Worm (Caenorhabditis elegans) whole organism, L4 larva: ENCODE results near the gene gly-5.

Source experiments
- F26F4.8 ChIP-seq: fragments of 200-800 bp; sonication (Bioruptor generic); conservative IDR thresholded peaks from 2 replicates; pipeline ENCODE4 v1.3.6; 2022; ENCODE audit warnings: missing genetic modification characterization, missing compliant biosample characterization
- F37D6.2 ChIP-seq: sonication (generic microtip); optimal IDR thresholded peaks from 2 replicates; lab custom pipeline; 2016; ENCODE audit warnings: mild to moderate bottlenecking, missing genetic modification characterization, missing compliant biosample characterization
- T26A8.4 ChIP-seq: fragments of 200-800 bp; sonication (Bioruptor generic); IDR thresholded peaks from 2 replicates; pipeline ENCODE4 v1.3.6; 2022; ENCODE audit warnings: missing genetic modification characterization, missing compliant biosample characterization
- ZK337.2 ChIP-seq: fragments of 200-800 bp; sonication (Bioruptor generic); IDR thresholded peaks from 2 replicates; pipeline ENCODE4 v1.3.6; 2022; ENCODE audit warnings: missing genetic modification reagents, missing genetic modification characterization, missing compliant biosample characterization
- aha-1 ChIP-seq: fragments of 150-350 bp; peaks from one replicate; lab custom pipeline; 2014; ENCODE audit warnings: missing biosample characterization, missing genetic modification characterization
- arid-1 ChIP-seq: fragments of 200-800 bp; sonication (Bioruptor generic); conservative IDR thresholded peaks from 2 replicates; pipeline ENCODE4 v1.3.6; 2022; ENCODE audit warnings: missing genetic modification reagents, missing genetic modification characterization, missing compliant biosample characterization
- attf-4 ChIP-seq: sonication (generic microtip); optimal IDR thresholded peaks from 3 replicates; lab custom pipeline; 2017; ENCODE audit warnings: missing biosample characterization, missing genetic modification characterization
- ceh-44 ChIP-seq: fragments of 200-800 bp; sonication (Bioruptor generic); IDR thresholded peaks from 2 replicates; pipeline ENCODE4 v1.3.6; 2022; ENCODE audit warnings: missing genetic modification reagents, missing genetic modification characterization, missing compliant biosample characterization
- cey-2 ChIP-seq: sonication (generic microtip); optimal IDR thresholded peaks from 3 replicates; lab custom pipeline; 2017; ENCODE audit warnings: missing genetic modification characterization, mild to moderate bottlenecking, missing compliant biosample characterization, antibody characterized with exemption, borderline replicate concordance; ENCODE audit not compliant: insufficient read depth
- ctbp-1 ChIP-seq: fragments of 200-800 bp; sonication (Bioruptor generic); IDR thresholded peaks from 2 replicates; pipeline ENCODE4 v1.3.6; 2022; ENCODE audit warnings: missing genetic modification reagents, missing genetic modification characterization, missing compliant biosample characterization
- dmd-6 ChIP-seq: fragments of 200-800 bp; sonication (Bioruptor generic); IDR thresholded peaks from 2 replicates; pipeline ENCODE4 v1.3.6; 2022; ENCODE audit warnings: missing genetic modification reagents, missing genetic modification characterization, missing compliant biosample characterization
- dmd-9 ChIP-seq: fragments of 200-800 bp; sonication (Bioruptor generic); IDR thresholded peaks from 2 replicates; pipeline ENCODE4 v1.3.6; 2022; ENCODE audit warnings: missing genetic modification reagents, missing genetic modification characterization, missing compliant biosample characterization
- duxl-1 ChIP-seq: sonication (generic microtip); optimal IDR thresholded peaks from 2 replicates; lab custom pipeline; 2016; ENCODE audit warnings: mild to moderate bottlenecking, missing genetic modification characterization, moderate library complexity, missing compliant biosample characterization; ENCODE audit not compliant: poor library complexity
- dve-1 ChIP-seq: sonication (generic microtip); optimal IDR thresholded peaks from 2 replicates; lab custom pipeline; 2017; ENCODE audit warnings: antibody characterized with exemption, mild to moderate bottlenecking, missing genetic modification characterization, missing compliant biosample characterization; ENCODE audit not compliant: insufficient read depth
- fkh-10 ChIP-seq: fragments of 150-350 bp; optimal IDR thresholded peaks from 2 replicates; lab custom pipeline; 2014; ENCODE audit warnings: missing biosample characterization, missing genetic modification reagents, missing genetic modification characterization
- hif-1 ChIP-seq, 2 experiments: sonication (generic microtip); optimal IDR thresholded peaks; 2 replicates each; lab custom pipeline; 2016 to 2017; ENCODE audit warnings: missing compliant biosample characterization in 2 of 2, missing genetic modification characterization in 2 of 2, missing genetic modification reagents in 2 of 2, missing genotype in 2 of 2, mild to moderate bottlenecking in 1 of 2
- hlh-30 ChIP-seq: sonication (generic microtip); optimal IDR thresholded peaks from 2 replicates; lab custom pipeline; 2017; ENCODE audit warnings: antibody characterized with exemption, mild to moderate bottlenecking, missing genetic modification characterization, missing compliant biosample characterization; ENCODE audit not compliant: insufficient read depth
- hmg-1.1 ChIP-seq: fragments of 200-800 bp; sonication (Bioruptor generic); IDR thresholded peaks from 2 replicates; pipeline ENCODE4 v1.3.6; 2022; ENCODE audit warnings: missing genetic modification reagents, missing genetic modification characterization, missing compliant biosample characterization
- lin-29 ChIP-seq: fragments of 200-800 bp; sonication (Bioruptor generic); IDR thresholded peaks from 2 replicates; pipeline ENCODE4 v1.3.6; 2022; ENCODE audit warnings: missing genetic modification reagents, missing genetic modification characterization, missing compliant biosample characterization
- lin-38 ChIP-seq: fragments of 200-800 bp; sonication (Bioruptor generic); IDR thresholded peaks from 2 replicates; pipeline ENCODE4 v1.3.6; 2022; ENCODE audit warnings: missing genetic modification reagents, missing genetic modification characterization, missing compliant biosample characterization
- lin-39 ChIP-seq: fragments of 150-350 bp; optimal IDR thresholded peaks from 2 replicates; lab custom pipeline; 2014; ENCODE audit warnings: missing biosample characterization, missing genetic modification reagents, missing genetic modification characterization
- mdl-1 ChIP-seq, 2 experiments: fragments of 150-350 bp in 1 of 2; sonication (generic microtip) in 1 of 2; optimal IDR thresholded peaks; 2 replicates each; lab custom pipeline; 2014 to 2017; ENCODE audit warnings: missing biosample characterization in 2 of 2, missing genetic modification characterization in 2 of 2
- mdt-29 ChIP-seq: fragments of 200-800 bp; sonication (Bioruptor generic); IDR thresholded peaks from 2 replicates; pipeline ENCODE4 v1.3.6; 2022; ENCODE audit warnings: missing genetic modification reagents, missing genetic modification characterization, missing compliant biosample characterization
- mep-1 ChIP-seq: fragments of 150-350 bp; sonication (generic microtip); optimal IDR thresholded peaks from 3 replicates; lab custom pipeline; 2014; ENCODE audit warnings: missing biosample characterization, missing genetic modification characterization
- mxl-3 ChIP-seq: fragments of 200-800 bp; sonication (Bioruptor generic); optimal IDR thresholded peaks from 2 replicates; lab custom pipeline; 2018; ENCODE audit warnings: mild to moderate bottlenecking, missing genetic modification characterization, missing compliant biosample characterization
- nhr-111 ChIP-seq: fragments of 200-800 bp; sonication (Bioruptor generic); optimal IDR thresholded peaks from 2 replicates; lab custom pipeline; 2018; ENCODE audit warnings: mild to moderate bottlenecking, missing genetic modification characterization, missing compliant biosample characterization
- nhr-42 ChIP-seq: fragments of 200-800 bp; sonication (Bioruptor generic); IDR thresholded peaks from 2 replicates; pipeline ENCODE4 v1.3.6; 2022; ENCODE audit warnings: missing genetic modification characterization, missing compliant biosample characterization
- nhr-76 ChIP-seq: fragments of 150-350 bp; optimal IDR thresholded peaks from 2 replicates; lab custom pipeline; 2014; ENCODE audit warnings: missing biosample characterization, missing genetic modification characterization
- snpc-4 ChIP-seq: fragments of 150-350 bp; optimal IDR thresholded peaks from 2 replicates; lab custom pipeline; 2014; ENCODE audit warnings: missing biosample characterization, missing genetic modification characterization
- tra-1 ChIP-seq: fragments of 200-800 bp; sonication (Bioruptor generic); IDR thresholded peaks from 2 replicates; pipeline ENCODE4 v1.3.6; 2022; ENCODE audit warnings: missing genetic modification reagents, missing genetic modification characterization, missing compliant biosample characterization
- unc-130 ChIP-seq: sonication (generic microtip); optimal IDR thresholded peaks from 2 replicates; lab custom pipeline; 2016; ENCODE audit warnings: missing genetic modification reagents, missing genetic modification characterization, missing compliant biosample characterization
- zag-1 ChIP-seq: fragments of 150-350 bp; optimal IDR thresholded peaks from 2 replicates; lab custom pipeline; 2014; ENCODE audit warnings: missing biosample characterization, missing genetic modification characterization
- zfp-3 ChIP-seq: fragments of 200-800 bp; sonication (Bioruptor generic); conservative IDR thresholded peaks from 2 replicates; pipeline ENCODE4 v1.3.6; 2022; ENCODE audit warnings: missing genetic modification reagents, missing genetic modification characterization, missing compliant biosample characterization
- zip-2 ChIP-seq: fragments of 150-350 bp; optimal IDR thresholded peaks from 2 replicates; lab custom pipeline; 2014; ENCODE audit warnings: missing biosample characterization, missing genetic modification characterization
- ztf-11 ChIP-seq: fragments of 150-350 bp; optimal IDR thresholded peaks from 2 replicates; lab custom pipeline; 2014; ENCODE audit warnings: missing biosample characterization, missing genetic modification characterization
- ztf-7 ChIP-seq: fragments of 150-350 bp; optimal IDR thresholded peaks from 2 replicates; lab custom pipeline; 2014; ENCODE audit warnings: missing biosample characterization, missing genetic modification characterization

Gene gly-5

ce11 chrIII:13187773-13188172 lies 583 bp downstream of the gly-5 start (continued):
- peak; percentile 45 for TF ChIP-seq duxl-1 (tag; lab: Kevin White, UChicago)
- TF ChIP-seq lin-38 (GFP tag; lab: Robert Waterston, UW), result peak; percentile 48
- TF ChIP-seq dve-1, result peak; percentile 13
- peak; percentile 88 for TF ChIP-seq ZK337.2 (GFP tag; lab: Robert Waterston, UW)
- TF ChIP-seq hif-1 (tag; optimal IDR thresholded peaks at IDR 0.05; lab: Kevin White, UChicago), result peak in 1 of 2 experiments; percentile 79
- 0 out of 2 replicates have a peak, but pooled peaks have one; percentile 41 for TF ChIP-seq mdt-29 (GFP tag; lab: Robert Waterston, UW)
- TF ChIP-seq mep-1 (tag; lab: Kevin White, UChicago), result peak; percentile 38
- TF ChIP-seq hmg-1.1 (GFP tag; lab: Robert Waterston, UW), result 0 out of 2 replicates have a peak, but pooled peaks have one; percentile 16
- peak; percentile 43; the same call in 1 of the 2 replicates for TF ChIP-seq dmd-6 (GFP tag; lab: Robert Waterston, UW)
- no peak for TF ChIP-seq mdl-1 (tag; optimal IDR thresholded peaks at IDR 0.05; lab: Kevin White, UChicago)
- 0 out of 2 replicates have a peak, but pooled peaks have one; percentile 38 for TF ChIP-seq zfp-3 (GFP tag; lab: Robert Waterston, UW)
- peak; percentile 4 for TF ChIP-seq F37D6.2 (tag; lab: Kevin White, UChicago)
- TF ChIP-seq ztf-11, result no peak
- TF ChIP-seq T26A8.4 (GFP tag; lab: Robert Waterston, UW), result no peak
- TF ChIP-seq ceh-44 (GFP tag; lab: Robert Waterston, UW), result 0 out of 2 replicates have a peak, but pooled peaks have one; percentile 29

ce11 chrIII:13201079-13201478 lies 13.9 kb downstream of the gly-5 start:
- TF ChIP-seq ceh-44 (GFP tag; lab: Robert Waterston, UW) (no peak), arid-1 (no peak), ctbp-1 (no peak), snpc-4 (no peak), nhr-42 (no peak), tra-1 (GFP tag; lab: Robert Waterston, UW) (no peak), ztf-7 (tag; lab: Kevin White, UChicago) (no peak), ZK337.2 (GFP tag; lab: Robert Waterston, UW) (no peak), zip-2 (tag; lab: Kevin White, UChicago) (no peak), lin-39 (no peak), zag-1 (tag; lab: Kevin White, UChicago) (no peak), unc-130 (GFP tag; lab: Kevin White, UChicago) (no peak), fkh-10 (GFP tag; lab: Kevin White, UChicago) (no peak), cey-2 (tag; lab: Kevin White, UChicago) (no peak)

- TF ChIP-seq lin-29 (GFP tag; lab: Robert Waterston, UW) (no peak), aha-1 (tag; lab: Kevin White, UChicago) (peak; percentile 65)
Measured at ce11 chrIII:13201901-13202300, 14.7 kb downstream of the gly-5 start.

- TF ChIP-seq hlh-30, result no peak
- no peak for TF ChIP-seq lin-39
- TF ChIP-seq fkh-10 (GFP tag; lab: Kevin White, UChicago), result no peak
- TF ChIP-seq aha-1 (tag; lab: Kevin White, UChicago), result no peak
- TF ChIP-seq attf-4, result no peak
- no peak for TF ChIP-seq mxl-3
- TF ChIP-seq dmd-6 (GFP tag; lab: Robert Waterston, UW), result no peak
- TF ChIP-seq dmd-9 (GFP tag; lab: Robert Waterston, UW), result no peak
- no peak for TF ChIP-seq F26F4.8 (GFP tag; lab: Robert Waterston, UW)
- TF ChIP-seq ctbp-1, result 0 out of 2 replicates have a peak, but pooled peaks have one; percentile 10
- peak; percentile 58 for TF ChIP-seq nhr-111
- TF ChIP-seq dve-1, result no peak
- TF ChIP-seq nhr-76 (tag; lab: Kevin White, UChicago), result no peak
- TF ChIP-seq mdt-29 (GFP tag; lab: Robert Waterston, UW), result no peak
Measured at ce11 chrIII:13204682-13205081, 17.5 kb downstream of the gly-5 start, which contains the start of gene Y39E4B.11. TSS of gene Y39E4B.11 (plus strand) at chrIII:13204982.
